Fruit fly (Drosophila melanogaster): ENCODE results near the gene CG7131.
A peak's percentile ranks its signal among the peaks of the same experiment; 100 is the strongest.

Gene CG7131

DNA sequence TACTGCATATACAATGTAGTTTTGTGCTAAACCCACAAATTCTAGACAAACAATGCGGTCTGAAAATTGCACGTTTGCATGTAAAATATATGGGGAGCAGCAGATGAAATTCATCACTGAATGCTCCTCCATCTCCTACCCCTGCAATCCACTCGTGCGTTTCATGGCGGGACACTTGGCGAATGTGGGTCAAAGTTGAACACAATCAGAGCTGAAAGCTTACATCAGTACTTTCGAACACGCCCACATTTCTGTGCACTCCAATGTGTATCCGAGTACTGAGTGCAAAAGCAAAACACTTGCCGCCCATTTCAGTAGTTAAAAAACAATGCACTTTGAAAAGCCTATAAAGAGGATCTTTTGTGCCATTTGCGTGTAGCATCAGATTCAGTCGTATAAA, 8.2 kb upstream of the CG7131 start:
- TF ChIP-seq Hr78 (GFP tag; optimal IDR thresholded peaks at IDR 0.05) (peak in 1 of 2 experiments; percentile 74), CG16813 (GFP tag; IDR thresholded peaks at IDR 0.05; ENCODE audit: partially characterized antibody) (no peak), Med (GFP tag) (peak; percentile 14), hb (GFP tag; IDR thresholded peaks at IDR 0.05; ENCODE audit: partially characterized antibody) (0 out of 3 replicates have a peak, but pooled peaks have one; percentile 42), sens (GFP tag) (peak; percentile 10), Tbp (GFP tag; optimal IDR thresholded peaks at IDR 0.05) (no peak), CG8359 (GFP tag; optimal IDR thresholded peaks at IDR 0.05; ENCODE audit: borderline replicate concordance) (no peak), CG12744 (GFP tag; optimal IDR thresholded peaks at IDR 0.05) (no peak), bowl (GFP tag; IDR thresholded peaks at IDR 0.05) (no peak), ash1 (GFP tag; optimal IDR thresholded peaks at IDR 0.05) (no peak)

DNA sequence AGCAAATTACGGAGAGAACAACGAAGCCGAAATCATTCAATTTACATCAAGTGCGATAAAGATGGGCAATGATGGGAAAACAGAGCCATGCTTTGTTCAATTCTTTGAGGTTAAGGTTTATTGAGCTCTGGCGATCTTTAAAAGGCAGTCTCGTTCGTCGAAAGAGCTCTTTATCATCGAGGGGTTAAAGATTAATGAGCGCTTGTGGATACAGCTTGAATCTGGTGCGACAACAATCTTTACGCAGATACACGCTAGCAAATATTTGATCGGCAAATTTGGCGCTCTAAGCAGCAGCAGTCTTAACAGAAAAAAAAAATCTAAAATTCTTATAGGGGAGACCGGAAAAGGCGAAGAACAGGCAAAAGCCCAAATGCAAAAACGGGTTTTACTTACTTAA, 7.5 kb upstream of the CG7131 start:
- TF ChIP-seq nom (GFP tag; optimal IDR thresholded peaks at IDR 0.05) (no peak), CG12659 (GFP tag; optimal IDR thresholded peaks at IDR 0.05) (peak; percentile 13), CG3163 (GFP tag; optimal IDR thresholded peaks at IDR 0.05) (no peak), pho (GFP tag; optimal IDR thresholded peaks at IDR 0.05) (peak; percentile 14), HLHmδ (GFP tag; optimal IDR thresholded peaks at IDR 0.05) (no peak), pan (optimal IDR thresholded peaks at IDR 0.05) (no peak), pan (GFP tag; optimal IDR thresholded peaks at IDR 0.05 in 1 of 2, IDR thresholded peaks at IDR 0.05 in 1 of 2) (peak in 1 of 2 experiments; percentile 7), bigmax (GFP tag; optimal IDR thresholded peaks at IDR 0.05) (peak; percentile 53), CG3281 (GFP tag; optimal IDR thresholded peaks at IDR 0.05) (peak; percentile 50), Lim3 (GFP tag; IDR thresholded peaks at IDR 0.05) (no peak), sens (GFP tag) (peak; percentile 48), CG11695 (GFP tag; IDR thresholded peaks at IDR 0.05) (0 out of 3 replicates have a peak, but pooled peaks have one; percentile 33), CG2678 (tag; optimal IDR thresholded peaks at IDR 0.05) (peak; percentile 29), CG6765 (GFP tag; optimal IDR thresholded peaks at IDR 0.05) (peak; percentile 53), CG6683 (GFP tag; optimal IDR thresholded peaks at IDR 0.05) (peak; percentile 4), CG1832 (GFP tag; optimal IDR thresholded peaks at IDR 0.05) (no peak), CG15269 (tag; optimal IDR thresholded peaks at IDR 0.05) (peak; percentile 12), so (GFP tag; IDR thresholded peaks at IDR 0.05) (no peak), CG12769 (tag; optimal IDR thresholded peaks at IDR 0.05) (peak; percentile 23), chinmo (GFP tag; IDR thresholded peaks at IDR 0.05; ENCODE audit: partially characterized antibody) (0 out of 4 replicates have a peak, but pooled peaks have one; percentile 35), CG6813 (GFP tag; optimal IDR thresholded peaks at IDR 0.05) (peak; percentile 4), CG9727 (GFP tag; optimal IDR thresholded peaks at IDR 0.05) (peak; percentile 14), fd3F (GFP tag; optimal IDR thresholded peaks at IDR 0.05) (peak; percentile 36), CG10654 (GFP tag; optimal IDR thresholded peaks at IDR 0.05) (no peak), Hr51 (GFP tag; optimal IDR thresholded peaks at IDR 0.05) (peak in 1 of 2 experiments; percentile 27), hth (optimal IDR thresholded peaks at IDR 0.05) (no peak), sima (GFP tag; optimal IDR thresholded peaks at IDR 0.05) (no peak), CG7556 (GFP tag; optimal IDR thresholded peaks at IDR 0.05) (no peak), CG17385 (GFP tag; optimal IDR thresholded peaks at IDR 0.05) (peak; percentile 18), lilli (GFP tag; optimal IDR thresholded peaks at IDR 0.05) (peak; percentile 20), CG12071 (GFP tag; optimal IDR thresholded peaks at IDR 0.05) (peak; percentile 10), caup (GFP tag; optimal IDR thresholded peaks at IDR 0.05; ENCODE audit: severe bottlenecking) (peak; percentile 67), seq (GFP tag; IDR thresholded peaks at IDR 0.05) (no peak), Optix (GFP tag; IDR thresholded peaks at IDR 0.05) (no peak), CG8281 (tag; optimal IDR thresholded peaks at IDR 0.05) (no peak), CG14050 (GFP tag; IDR thresholded peaks at IDR 0.05) (no peak), CG31388 (GFP tag; optimal IDR thresholded peaks at IDR 0.05) (no peak), CG18476 (GFP tag; optimal IDR thresholded peaks at IDR 0.05) (no peak), her (GFP tag; optimal IDR thresholded peaks at IDR 0.05) (peak; percentile 3), CG7928 (GFP tag; optimal IDR thresholded peaks at IDR 0.05) (no peak)

All from whole organism, embryonic.